Fruit fly (Drosophila melanogaster) whole organism, embryonic: ENCODE measurements around the gene CG13623.

Experiments
- Bdp1 ChIP-seq: fragments of 200-800 bp; sonication (Bioruptor generic); optimal IDR thresholded peaks from 3 replicates; lab custom pipeline; 2016; ENCODE audit warnings: missing biosample characterization, missing genetic modification characterization
- CG1647 ChIP-seq: fragments of 200-800 bp; sonication (Bioruptor generic); optimal IDR thresholded peaks from 3 replicates; lab custom pipeline; 2016; ENCODE audit warnings: missing biosample characterization, missing genetic modification characterization
- CG17359 ChIP-seq: fragments of 200-800 bp; sonication (Bioruptor generic); optimal IDR thresholded peaks from 3 replicates; lab custom pipeline; 2018; ENCODE audit warnings: missing biosample characterization, mild to moderate bottlenecking, missing genetic modification characterization, moderate library complexity
- CG5245 ChIP-seq: fragments of 200-800 bp; sonication (Bioruptor generic); optimal IDR thresholded peaks from 3 replicates; lab custom pipeline; 2016; ENCODE audit warnings: missing biosample characterization, missing genetic modification characterization
- CG6813 ChIP-seq: fragments of 200-800 bp; sonication (Bioruptor generic); optimal IDR thresholded peaks from 2 replicates; lab custom pipeline; 2017; ENCODE audit warnings: missing biosample characterization, missing genetic modification characterization, mild to moderate bottlenecking, moderate library complexity, missing genetic modification reagents
- HLHmδ ChIP-seq: fragments of 200-800 bp; sonication (Bioruptor generic); optimal IDR thresholded peaks from 2 replicates; lab custom pipeline; 2018; ENCODE audit warnings: missing biosample characterization, mild to moderate bottlenecking, missing genetic modification characterization, moderate library complexity
- Optix ChIP-seq: fragments of 200-800 bp; sonication (Bioruptor generic); IDR thresholded peaks from 3 replicates; pipeline ENCODE4 v1.3.6; 2022; ENCODE audit warnings: missing biosample characterization, missing genetic modification characterization
- Xbp1 ChIP-seq: fragments of 200-800 bp; sonication (Bioruptor generic); optimal IDR thresholded peaks from 3 replicates; lab custom pipeline; 2016; ENCODE audit warnings: missing biosample characterization, mild to moderate bottlenecking, missing genetic modification characterization
- dpn ChIP-seq, 2 experiments: fragments of 200-800 bp; sonication (Bioruptor generic); optimal IDR thresholded peaks; 3 replicates each; lab custom pipeline; 2016; ENCODE audit warnings: missing biosample characterization in 2 of 2, missing genetic modification characterization in 2 of 2
- gsb-n ChIP-seq: fragments of 200-800 bp; sonication (Bioruptor generic); optimal IDR thresholded peaks from 3 replicates; lab custom pipeline; 2018; ENCODE audit warnings: missing biosample characterization, mild to moderate bottlenecking, missing genetic modification characterization
- h ChIP-seq: fragments of >200 bp; optimal IDR thresholded peaks from 2 replicates; lab custom pipeline; 2017
- jumu ChIP-seq: fragments of 200-800 bp; sonication (Bioruptor generic); optimal IDR thresholded peaks from 3 replicates; lab custom pipeline; 2016; ENCODE audit warnings: missing biosample characterization, missing genetic modification characterization
- pb ChIP-seq: fragments of 200-800 bp; sonication (Bioruptor generic); optimal IDR thresholded peaks from 3 replicates; lab custom pipeline; 2016; ENCODE audit warnings: missing biosample characterization, missing genetic modification characterization

DNA sequence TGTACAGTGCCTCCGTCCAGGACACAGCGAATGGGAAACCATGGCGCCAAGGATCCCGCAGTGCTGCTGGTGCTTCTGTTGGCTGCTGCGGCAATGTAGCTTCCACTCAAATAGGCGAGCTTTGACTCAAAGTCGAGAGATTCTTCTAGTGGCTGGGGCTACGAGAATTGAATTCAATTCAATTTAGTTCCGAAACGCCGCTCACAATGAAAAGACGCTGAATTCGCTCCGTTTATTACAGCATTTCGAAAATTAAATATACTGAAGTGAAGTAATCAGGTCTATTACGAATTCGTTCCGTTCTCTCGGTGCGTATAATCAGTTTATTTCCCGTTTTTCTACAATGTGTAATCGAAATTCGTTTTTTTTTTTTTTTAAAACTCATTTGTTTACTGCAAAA lies 18.5 kb upstream of the CG13623 start:
- TF ChIP-seq Xbp1 (GFP tag; lab: Kevin White, UChicago): no peak
- no peak for TF ChIP-seq dpn (GFP tag; optimal IDR thresholded peaks at IDR 0.05; lab: Kevin White, UChicago)
- TF ChIP-seq h: no peak
- no peak for TF ChIP-seq Optix
- no peak for TF ChIP-seq pb (GFP tag; lab: Kevin White, UChicago)
- no peak for TF ChIP-seq HLHmδ (GFP tag; lab: Kevin White, UChicago)
- TF ChIP-seq gsb-n (tag; lab: Kevin White, UChicago): no peak
- no peak for TF ChIP-seq CG5245 (GFP tag; lab: Kevin White, UChicago)
- no peak for TF ChIP-seq CG17359
- TF ChIP-seq jumu (GFP tag; lab: Kevin White, UChicago): no peak
- no peak for TF ChIP-seq CG1647 (GFP tag; lab: Kevin White, UChicago)
- TF ChIP-seq CG6813 (GFP tag; lab: Kevin White, UChicago): no peak
- TF ChIP-seq Bdp1 (GFP tag; lab: Kevin White, UChicago): no peak
